Fruit fly (Drosophila melanogaster) S2 (cell line): Measurements from ENCODE around the gene ND-15.

Experiments
- CG8478 ChIP-seq: fragments of >200 bp; optimal IDR thresholded peaks from 2 replicates; lab custom pipeline; 2018
- CTCF ChIP-seq, 2 experiments: fragments of >200 bp; optimal IDR thresholded peaks; 2 replicates each; lab custom pipeline; 2018

dm6 chr2L:94096-94495 lies 20.4 kb upstream of the ND-15 start:
- TF ChIP-seq CTCF (optimal IDR thresholded peaks at IDR 0.05; lab: Kevin White, UChicago) (no peak), CG8478 (lab: Kevin White, UChicago) (no peak)
